Worm (Caenorhabditis elegans): Measurements from ENCODE around the gene T28A8.8.
"Not testable (repeated sequence)": the region's sequence is repeated elsewhere in the genome, so short reads cannot be mapped to it uniquely, and the experiment has no call there.

Gene T28A8.8

ce11 chrIII:13465918-13466592 is 36.6 kb upstream of the T28A8.8 start, which contains the start of gene cdk-5 (continued):
- TF ChIP-seq aly-2 (tag; optimal IDR thresholded peaks at IDR 0.05) (no peak), lin-38 (GFP tag; IDR thresholded peaks at IDR 0.05) (peak; percentile 74), hlh-11 (tag; optimal IDR thresholded peaks at IDR 0.05) (no peak), snpc-4 (tag; optimal IDR thresholded peaks at IDR 0.05) (no peak), daf-16 (GFP tag; optimal IDR thresholded peaks at IDR 0.05) (peak in 1 of 2 experiments; percentile 51), daf-16 (tag; optimal IDR thresholded peaks at IDR 0.05) (peak; percentile 13), dve-1 (tag; optimal IDR thresholded peaks at IDR 0.05; ENCODE audit: insufficient read depth) (peak; percentile 93)

DNA sequence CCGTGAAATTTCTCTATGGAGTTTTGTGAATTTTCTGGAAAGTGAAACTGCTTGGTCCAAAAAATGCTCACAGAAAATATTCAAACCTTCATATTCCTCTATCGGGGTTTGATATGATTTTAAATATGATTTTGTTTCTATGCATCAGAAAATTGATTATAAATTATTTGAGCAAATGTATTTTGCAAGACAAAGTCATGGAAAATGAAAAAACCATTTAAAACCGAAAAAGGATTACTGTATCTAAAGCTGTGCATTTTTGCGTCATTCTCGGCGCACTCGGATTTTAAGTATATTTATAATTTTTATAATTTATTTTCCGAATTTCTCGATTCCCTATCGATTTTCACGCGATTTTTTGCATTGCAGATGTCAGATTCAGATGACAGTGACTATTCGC is 31.1 kb upstream of the T28A8.8 start, which contains the start of gene pssy-2:
TSS of gene pssy-2 (plus strand) at position 301 of the 400 bp plus-strand sequence.
- TF ChIP-seq lin-13 (GFP tag; optimal IDR thresholded peaks at IDR 0.05) (no peak), nhr-111 (GFP tag; optimal IDR thresholded peaks at IDR 0.05) (no peak), unc-62 (GFP tag; optimal IDR thresholded peaks at IDR 0.05 in 1 of 2) (no peak), unc-62 (tag; optimal IDR thresholded peaks at IDR 0.05) (no peak)

- TF ChIP-seq fkh-10 (GFP tag; optimal IDR thresholded peaks at IDR 0.05) (no peak), dmd-9 (GFP tag; IDR thresholded peaks at IDR 0.05) (no peak), zip-11 (GFP tag; IDR thresholded peaks at IDR 0.05) (no peak), dpl-1 (GFP tag; optimal IDR thresholded peaks at IDR 0.05) (no peak), lin-13 (GFP tag; optimal IDR thresholded peaks at IDR 0.05) (no peak)
Measured at ce11 chrIII:13474482-13474881, 28.1 kb upstream of the T28A8.8 start.

ce11 chrIII:13476682-13477081 is 25.9 kb upstream of the T28A8.8 start, which contains the start of gene T27E9.6:
T27E9.6 (minus strand) TSS chrIII:13476782.
- no peak for TF ChIP-seq T26A8.4 (GFP tag; IDR thresholded peaks at IDR 0.05)
- TF ChIP-seq mdl-1 (tag; optimal IDR thresholded peaks at IDR 0.05) = no peak
- TF ChIP-seq aha-1 (tag) = peak; percentile 43
- no peak for TF ChIP-seq lin-38 (GFP tag; IDR thresholded peaks at IDR 0.05)
- TF ChIP-seq ama-1 (optimal IDR thresholded peaks at IDR 0.05) = no peak

DNA sequence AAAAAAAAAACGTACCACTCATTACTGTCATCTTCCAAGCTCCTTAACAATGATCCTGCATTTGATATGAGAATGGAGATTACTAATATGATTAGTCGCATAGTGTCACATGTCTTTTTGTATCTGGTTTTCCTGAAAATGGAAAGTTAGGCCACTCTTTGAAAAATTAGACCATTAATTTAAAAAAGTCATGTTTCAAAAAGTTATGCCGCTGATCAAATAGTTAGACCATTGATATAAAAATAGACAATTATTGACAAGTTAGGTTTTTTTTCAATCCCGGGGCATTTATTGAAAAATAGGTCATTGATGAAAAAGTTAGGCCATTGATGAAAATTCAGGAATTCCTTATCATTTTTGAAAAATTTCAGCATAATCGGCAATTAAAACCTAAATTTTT is 18.6 kb upstream of the T28A8.8 start, which contains the start of gene acc-4:
TSS of gene acc-4 (minus strand) at position 101 of the 400 bp plus-strand sequence.
- TF ChIP-seq vab-7 (GFP tag; IDR thresholded peaks at IDR 0.05) = no peak
- TF ChIP-seq zfp-3 (GFP tag; conservative IDR thresholded peaks at IDR 0.05) = no peak
- TF ChIP-seq T26A8.4 (GFP tag; IDR thresholded peaks at IDR 0.05) = no peak
- no peak for TF ChIP-seq nhr-42 (GFP tag; IDR thresholded peaks at IDR 0.05)

ce11 chrIII:13492377-13492776 is 10.2 kb upstream of the T28A8.8 start, which contains the start of gene twk-40:
twk-40 (minus strand) TSS chrIII:13492477.
- TF ChIP-seq nhr-102 (tag; optimal IDR thresholded peaks at IDR 0.05) (no peak), gei-8 (GFP tag; optimal IDR thresholded peaks at IDR 0.05) (no peak)

- TF ChIP-seq zip-2 (tag; optimal IDR thresholded peaks at IDR 0.05) = no peak
- no peak for TF ChIP-seq spr-1 (tag; optimal IDR thresholded peaks at IDR 0.05)
Measured at ce11 chrIII:13495571-13495970, 7.0 kb upstream of the T28A8.8 start, which contains the start of gene T28A8.2. T28A8.2 (minus strand) TSS chrIII:13495671.

- not testable (repeated sequence) for TF ChIP-seq R02D3.7 (tag; optimal IDR thresholded peaks at IDR 0.05); daf-8 (GFP tag; IDR thresholded peaks at IDR 0.05); snpc-4 (tag; optimal IDR thresholded peaks at IDR 0.05)
Measured at ce11 chrIII:13498899-13499298, 3.7 kb upstream of the T28A8.8 start, which contains the start of gene T28A8.6. T28A8.6 (plus strand) TSS chrIII:13499199.
